Fruit fly (Drosophila melanogaster) whole organism, wandering third instar larva: ENCODE results near the gene Rbp.

Experiments used
- CG32264 ChIP-seq: fragments of 200-800 bp; sonication (Bioruptor generic); optimal IDR thresholded peaks from 2 replicates; lab custom pipeline; 2016; ENCODE audit warnings: missing biosample characterization, missing genetic modification characterization
- Dif ChIP-seq: fragments of 200-275, 200-300 bp; sonication (Bioruptor generic); optimal IDR thresholded peaks from 2 replicates; lab custom pipeline; 2018; ENCODE audit warnings: missing biosample characterization, missing genetic modification characterization; ENCODE audit not compliant: partially characterized antibody
- Hnf4 ChIP-seq: fragments of 200-800 bp; sonication (Bioruptor generic); optimal IDR thresholded peaks from 2 replicates; lab custom pipeline; 2016; ENCODE audit warnings: missing biosample characterization, mild to moderate bottlenecking, missing genetic modification characterization
- Sp1 ChIP-seq: fragments of 200-800 bp; sonication (Bioruptor generic); optimal IDR thresholded peaks from 3 replicates; lab custom pipeline; 2019; ENCODE audit warnings: missing biosample characterization, mild to moderate bottlenecking, missing genetic modification characterization, moderate library complexity
- br ChIP-seq: fragments of 200-800 bp; sonication (Bioruptor generic); optimal IDR thresholded peaks from 2 replicates; lab custom pipeline; 2016; ENCODE audit warnings: missing biosample characterization, missing genetic modification characterization
- pan ChIP-seq: fragments of >200 bp; optimal IDR thresholded peaks from 2 replicates; lab custom pipeline; 2017
- psq ChIP-seq: fragments of 200-800 bp; sonication (Bioruptor generic); optimal IDR thresholded peaks from 3 replicates; lab custom pipeline; 2017; ENCODE audit warnings: missing biosample characterization, mild to moderate bottlenecking, missing genetic modification characterization, moderate library complexity

dm6 chr3R:15393206-15393805, 18.9 kb downstream of the Rbp start:
- TF ChIP-seq Hnf4 (GFP tag; lab: Kevin White, UChicago) = no peak
- TF ChIP-seq Sp1 (GFP tag; lab: Kevin White, UChicago) = no peak
- TF ChIP-seq Dif (GFP tag; lab: Kevin White, UChicago) = no peak
- TF ChIP-seq CG32264 (GFP tag; lab: Kevin White, UChicago) = no peak
- TF ChIP-seq psq (GFP tag; lab: Kevin White, UChicago) = no peak
- TF ChIP-seq br (GFP tag; lab: Kevin White, UChicago) = no peak
- no peak for TF ChIP-seq pan (lab: Kevin White, UChicago)
